Fruit fly (Drosophila melanogaster) whole organism, embryonic: ENCODE data around the gene CG9837.

Experiments used
- CG10321 ChIP-seq: fragments of 200-800 bp; sonication (Bioruptor generic); IDR thresholded peaks from 2 replicates; pipeline ENCODE4 v1.3.6; 2022; ENCODE audit warnings: missing biosample characterization, missing genetic modification characterization
- CG10565 ChIP-seq: fragments of 200-800 bp; sonication (Bioruptor generic); optimal IDR thresholded peaks from 3 replicates; lab custom pipeline; 2016; ENCODE audit warnings: missing biosample characterization, mild to moderate bottlenecking, missing genetic modification characterization
- CG11560 ChIP-seq: fragments of 200-800 bp; sonication (Bioruptor generic); IDR thresholded peaks from 3 replicates; pipeline ENCODE4 v1.3.6; 2022; ENCODE audit warnings: missing biosample characterization, missing genetic modification characterization
- CG12104 ChIP-seq: fragments of 200-800 bp; sonication (Bioruptor generic); optimal IDR thresholded peaks from 3 replicates; lab custom pipeline; 2016; ENCODE audit warnings: missing biosample characterization, missing genetic modification characterization
- CG12769 ChIP-seq: fragments of 200-800 bp; sonication (Bioruptor generic); optimal IDR thresholded peaks from 2 replicates; lab custom pipeline; 2019; ENCODE audit warnings: missing biosample characterization, mild to moderate bottlenecking, missing genetic modification characterization, moderate library complexity
- CG13287 ChIP-seq: fragments of 200-800 bp; sonication (Bioruptor generic); IDR thresholded peaks from 2 replicates; pipeline ENCODE4 v1.3.6; 2022; ENCODE audit warnings: missing biosample characterization, missing genetic modification characterization; ENCODE audit not compliant: partially characterized antibody
- CG13894 ChIP-seq: fragments of 200-800 bp; sonication (Bioruptor generic); optimal IDR thresholded peaks from 3 replicates; lab custom pipeline; 2018; ENCODE audit warnings: missing biosample characterization, mild to moderate bottlenecking, missing genetic modification characterization, moderate library complexity
- CG17612 ChIP-seq: fragments of 200-800 bp; sonication (Bioruptor generic); IDR thresholded peaks from 2 replicates; pipeline ENCODE4 v1.3.6; 2022; ENCODE audit warnings: missing biosample characterization, missing genetic modification characterization
- CG17912 ChIP-seq: fragments of 200-800 bp; sonication (Bioruptor generic); optimal IDR thresholded peaks from 2 replicates; lab custom pipeline; 2018; ENCODE audit warnings: missing biosample characterization, mild to moderate bottlenecking, missing genetic modification characterization
- CG2889 ChIP-seq: fragments of 200-800 bp; sonication (Bioruptor generic); IDR thresholded peaks from 3 replicates; pipeline ENCODE4 v1.3.6; 2022; ENCODE audit warnings: missing biosample characterization, missing genetic modification characterization
- CG4360 ChIP-seq: fragments of 200-800 bp; sonication (Bioruptor generic); IDR thresholded peaks from 2 replicates; pipeline ENCODE4 v1.3.6; 2022; ENCODE audit warnings: missing biosample characterization, missing genetic modification characterization
- CG5180 ChIP-seq: fragments of 200-800 bp; sonication (Bioruptor generic); optimal IDR thresholded peaks from 3 replicates; lab custom pipeline; 2017; ENCODE audit warnings: missing biosample characterization, missing genetic modification characterization, mild to moderate bottlenecking, moderate library complexity, missing genetic modification reagents
- CG7987 ChIP-seq: fragments of 200-800 bp; sonication (Bioruptor generic); optimal IDR thresholded peaks from 2 replicates; lab custom pipeline; 2018; ENCODE audit warnings: missing biosample characterization, mild to moderate bottlenecking, missing genetic modification characterization, moderate library complexity
- CG9817 ChIP-seq: fragments of 200-800 bp; sonication (Bioruptor generic); optimal IDR thresholded peaks from 2 replicates; lab custom pipeline; 2018; ENCODE audit warnings: missing biosample characterization, mild to moderate bottlenecking, missing genetic modification characterization, moderate library complexity
- CG9876 ChIP-seq: fragments of 200-800 bp; sonication (Bioruptor generic); optimal IDR thresholded peaks from 2 replicates; lab custom pipeline; 2016; ENCODE audit warnings: missing biosample characterization, missing genetic modification characterization
- CHES-1-like ChIP-seq: fragments of 200-800 bp; sonication (Bioruptor generic); optimal IDR thresholded peaks from 2 replicates; lab custom pipeline; 2016; ENCODE audit warnings: missing biosample characterization, missing genetic modification characterization
- Chrac-16 ChIP-seq: fragments of 200-800 bp; sonication (Bioruptor generic); optimal IDR thresholded peaks from 3 replicates; lab custom pipeline; 2016; ENCODE audit warnings: missing biosample characterization, missing genetic modification characterization
- Deaf1 ChIP-seq: fragments of 200-800 bp; optimal IDR thresholded peaks from 3 replicates; lab custom pipeline; 2019; ENCODE audit warnings: missing biosample characterization, mild to moderate bottlenecking, missing genetic modification characterization, moderate library complexity
- Eip74EF ChIP-seq, 2 experiments: fragments of 200-800 bp in 1 of 2; fragments of >200 bp in 1 of 2; sonication (Bioruptor generic) in 1 of 2; optimal IDR thresholded peaks; 2 replicates each; lab custom pipeline; 2017 to 2019; ENCODE audit warnings: missing biosample characterization in 2 of 2, missing genetic modification characterization in 2 of 2, mild to moderate bottlenecking in 1 of 2, moderate library complexity in 1 of 2
- Gsc ChIP-seq: fragments of 200-800 bp; sonication (Bioruptor generic); IDR thresholded peaks from 2 replicates; pipeline ENCODE4 v1.3.6; 2022; ENCODE audit warnings: missing biosample characterization, missing genetic modification characterization
- Gug ChIP-seq: fragments of 200-800 bp; sonication (Bioruptor generic); IDR thresholded peaks from 4 replicates; pipeline ENCODE4 v1.3.6; 2022; ENCODE audit warnings: missing biosample characterization, missing genetic modification characterization
- HLH3B ChIP-seq: fragments of 200-800 bp; sonication (Bioruptor generic); IDR thresholded peaks from 2 replicates; pipeline ENCODE4 v1.3.6; 2022; ENCODE audit warnings: missing biosample characterization, missing genetic modification characterization
- HmgZ ChIP-seq: fragments of 200-800 bp; sonication (Bioruptor generic); optimal IDR thresholded peaks from 2 replicates; lab custom pipeline; 2018; ENCODE audit warnings: missing biosample characterization, mild to moderate bottlenecking, missing genetic modification characterization
- Kr ChIP-seq: fragments of 200-800 bp; sonication (Bioruptor generic); optimal IDR thresholded peaks from 2 replicates; lab custom pipeline; 2017; ENCODE audit warnings: missing biosample characterization, mild to moderate bottlenecking, missing genetic modification characterization
- Lim3 ChIP-seq: fragments of 200-800 bp; sonication (Bioruptor generic); IDR thresholded peaks from 2 replicates; pipeline ENCODE4 v1.3.6; 2022; ENCODE audit warnings: missing biosample characterization, missing genetic modification characterization
- Max ChIP-seq: fragments of 200-800 bp; sonication (Bioruptor generic); optimal IDR thresholded peaks from 2 replicates; lab custom pipeline; 2016; ENCODE audit warnings: missing biosample characterization, mild to moderate bottlenecking, missing genetic modification characterization
- Opbp ChIP-seq: fragments of 200-800 bp; sonication (Bioruptor generic); IDR thresholded peaks from 3 replicates; pipeline ENCODE4 v1.3.6; 2022; ENCODE audit warnings: missing biosample characterization, missing genetic modification characterization; ENCODE audit not compliant: partially characterized antibody
- Stat92E ChIP-seq, 3 experiments: fragments of >200 bp in 2 of 3; fragments of 200-800 bp in 1 of 3; sonication (Bioruptor generic) in 1 of 3; optimal IDR thresholded peaks; 2 replicates each; lab custom pipeline; 2017 to 2019; ENCODE audit warnings: missing biosample characterization in 3 of 3, missing genetic modification characterization in 3 of 3, mild to moderate bottlenecking in 1 of 3, moderate library complexity in 1 of 3
- abd-A ChIP-seq: fragments of 200-800 bp; sonication (Bioruptor generic); optimal IDR thresholded peaks from 3 replicates; lab custom pipeline; 2019; ENCODE audit warnings: missing biosample characterization, mild to moderate bottlenecking, missing genetic modification characterization, moderate library complexity
- ac ChIP-seq: fragments of 200-800 bp; sonication (Bioruptor generic); optimal IDR thresholded peaks from 3 replicates; lab custom pipeline; 2017; ENCODE audit warnings: missing biosample characterization, mild to moderate bottlenecking, missing genetic modification characterization
- br ChIP-seq: fragments of >200 bp; optimal IDR thresholded peaks from 2 replicates; lab custom pipeline; 2017
- chinmo ChIP-seq: fragments of 200-800 bp; sonication (Bioruptor generic); IDR thresholded peaks from 4 replicates; pipeline ENCODE4 v1.3.6; 2022; ENCODE audit warnings: missing biosample characterization, missing genetic modification characterization; ENCODE audit not compliant: partially characterized antibody
- fd102C ChIP-seq: fragments of 200-800 bp; sonication (Bioruptor generic); optimal IDR thresholded peaks from 2 replicates; lab custom pipeline; 2018; ENCODE audit warnings: missing biosample characterization, mild to moderate bottlenecking, missing genetic modification characterization, moderate library complexity
- gro ChIP-seq: fragments of 200-800 bp; sonication (Bioruptor generic); optimal IDR thresholded peaks from 2 replicates; lab custom pipeline; 2016; ENCODE audit warnings: missing biosample characterization, missing genetic modification characterization
- lab ChIP-seq: fragments of 200-800 bp; sonication (Bioruptor generic); optimal IDR thresholded peaks from 3 replicates; lab custom pipeline; 2017; ENCODE audit warnings: missing biosample characterization, missing genetic modification characterization, mild to moderate bottlenecking, moderate library complexity, missing genetic modification reagents
- mam ChIP-seq: fragments of 200-800 bp; sonication (Bioruptor generic); optimal IDR thresholded peaks from 3 replicates; lab custom pipeline; 2016; ENCODE audit warnings: missing biosample characterization, missing genetic modification characterization
- mirr ChIP-seq: fragments of 200-800 bp; sonication (Bioruptor generic); optimal IDR thresholded peaks from 3 replicates; lab custom pipeline; 2018; ENCODE audit warnings: missing biosample characterization, mild to moderate bottlenecking, missing genetic modification characterization
- onecut ChIP-seq: fragments of 200-800 bp; sonication (Bioruptor generic); IDR thresholded peaks from 2 replicates; pipeline ENCODE4 v1.3.6; 2022; ENCODE audit warnings: missing biosample characterization, missing genetic modification characterization
- pita ChIP-seq: fragments of 200-800 bp; sonication (Bioruptor generic); optimal IDR thresholded peaks from 2 replicates; lab custom pipeline; 2017; ENCODE audit warnings: missing biosample characterization, mild to moderate bottlenecking, missing genetic modification characterization
- psq ChIP-seq: fragments of 200-800 bp; sonication (Bioruptor generic); optimal IDR thresholded peaks from 2 replicates; lab custom pipeline; 2017; ENCODE audit warnings: missing biosample characterization, missing genetic modification characterization
- pum ChIP-seq: fragments of 200-800 bp; sonication (Bioruptor generic); optimal IDR thresholded peaks from 2 replicates; lab custom pipeline; 2016; ENCODE audit warnings: missing biosample characterization, missing genetic modification characterization
- ro ChIP-seq: fragments of 200-800 bp; sonication (Bioruptor generic); IDR thresholded peaks from 2 replicates; pipeline ENCODE4 v1.3.6; 2022; ENCODE audit warnings: missing biosample characterization, missing genetic modification characterization
- row ChIP-seq: fragments of 200-800 bp; sonication (Bioruptor generic); IDR thresholded peaks from 3 replicates; pipeline ENCODE4 v1.3.6; 2022; ENCODE audit warnings: missing biosample characterization, missing genetic modification characterization
- sd ChIP-seq: fragments of 200-800 bp; sonication (Bioruptor generic); optimal IDR thresholded peaks from 3 replicates; lab custom pipeline; 2018; ENCODE audit warnings: missing biosample characterization, mild to moderate bottlenecking, missing genetic modification characterization, moderate library complexity
- sens ChIP-seq: fragments of 200-800 bp; sonication (Bioruptor generic); peaks from one replicate; lab custom pipeline; 2016; ENCODE audit warnings: missing biosample characterization, missing genetic modification characterization
- seq ChIP-seq: fragments of 200-800 bp; sonication (Bioruptor generic); IDR thresholded peaks from 2 replicates; pipeline ENCODE4 v1.3.6; 2022; ENCODE audit warnings: missing biosample characterization, missing genetic modification characterization
- tap ChIP-seq: fragments of 200-800 bp; optimal IDR thresholded peaks from 3 replicates; lab custom pipeline; 2019; ENCODE audit warnings: missing biosample characterization, mild to moderate bottlenecking, missing genetic modification characterization, moderate library complexity
- twi ChIP-seq: fragments of 200-800 bp; optimal IDR thresholded peaks from 2 replicates; lab custom pipeline; 2019; ENCODE audit warnings: missing biosample characterization, mild to moderate bottlenecking, missing genetic modification characterization, moderate library complexity
- vfl ChIP-seq: fragments of 200-800 bp; sonication (Bioruptor generic); optimal IDR thresholded peaks from 2 replicates; lab custom pipeline; 2016; ENCODE audit warnings: missing biosample characterization, missing genetic modification characterization
- vnd ChIP-seq: fragments of 200-800 bp; sonication (Bioruptor generic); IDR thresholded peaks from 3 replicates; pipeline ENCODE4 v1.3.6; 2022; ENCODE audit warnings: missing biosample characterization, missing genetic modification characterization; ENCODE audit not compliant: partially characterized antibody

CG9837 gene

dm6 chr3R:8799866-8800265, 13.5 kb downstream of the CG9837 start (continued):
- TF ChIP-seq CHES-1-like (GFP tag; lab: Kevin White, UChicago), result no peak
- TF ChIP-seq CG10565 (GFP tag; lab: Kevin White, UChicago), result no peak
- TF ChIP-seq CG7987, result peak; percentile 12
- no peak for TF ChIP-seq CG9876 (GFP tag; lab: Kevin White, UChicago)
- TF ChIP-seq Chrac-16, result no peak
- no peak for TF ChIP-seq pum (GFP tag; lab: Kevin White, UChicago)
- no peak for TF ChIP-seq CG12104 (GFP tag; lab: Kevin White, UChicago)
- no peak for TF ChIP-seq pita (GFP tag; lab: Kevin White, UChicago)
- TF ChIP-seq, all 482 proteins: peak for 21

dm6 chr3R:8798332-8798731, 15.0 kb downstream of the CG9837 start:
- TF ChIP-seq CG2889 (GFP tag; lab: Robert Waterston, UW) (no peak), sens (GFP tag; lab: Kevin White, UChicago) (peak; percentile 44), twi (tag; lab: Kevin White, UChicago) (peak; percentile 36), Gsc (GFP tag; lab: Robert Waterston, UW) (no peak), CG17912 (GFP tag; lab: Kevin White, UChicago) (no peak), CG12769 (peak; percentile 28), CG11560 (tag; lab: Robert Waterston, UW) (no peak), CG13287 (GFP tag; lab: Robert Waterston, UW) (no peak), ro (no peak), Eip74EF (GFP tag; optimal IDR thresholded peaks at IDR 0.05; lab: Kevin White, UChicago) (no peak), gro (no peak), CG17612 (no peak), ac (GFP tag; lab: Kevin White, UChicago) (no peak), row (no peak), Deaf1 (tag; lab: Kevin White, UChicago) (peak; percentile 13), chinmo (GFP tag; lab: Robert Waterston, UW) (0 out of 4 replicates have a peak, but pooled peaks have one; percentile 11), HLH3B (GFP tag; lab: Robert Waterston, UW) (no peak), vnd (GFP tag; lab: Robert Waterston, UW) (no peak), Lim3 (no peak), fd102C (GFP tag; lab: Kevin White, UChicago) (no peak), vfl (GFP tag; lab: Kevin White, UChicago) (no peak), tap (no peak), Opbp (no peak), CG10565 (GFP tag; lab: Kevin White, UChicago) (no peak), onecut (GFP tag; lab: Robert Waterston, UW) (peak; percentile 37; the same call in 1 of the 2 replicates), CG10321 (no peak), seq (GFP tag; lab: Robert Waterston, UW) (no peak), HmgZ (tag; lab: Kevin White, UChicago) (no peak), mam (no peak), CG4360 (GFP tag; lab: Robert Waterston, UW) (no peak), mirr (GFP tag; lab: Kevin White, UChicago) (peak; percentile 60), Stat92E (GFP tag; optimal IDR thresholded peaks at IDR 0.05; lab: Kevin White, UChicago) (no peak), abd-A (tag; lab: Kevin White, UChicago) (peak; percentile 71), Max (no peak), CG5180 (GFP tag; lab: Kevin White, UChicago) (no peak), br (no peak), psq (GFP tag; lab: Kevin White, UChicago) (no peak), CG13894 (peak; percentile 60), lab (GFP tag; lab: Kevin White, UChicago) (no peak), CG9817 (tag; lab: Kevin White, UChicago) (no peak), Gug (GFP tag; lab: Robert Waterston, UW) (no peak), sd (tag; lab: Kevin White, UChicago) (peak; percentile 68), Kr (GFP tag; lab: Kevin White, UChicago) (no peak)
